Worm (Caenorhabditis elegans): Measurements from ENCODE around the gene Y25C1A.13.

DNA sequence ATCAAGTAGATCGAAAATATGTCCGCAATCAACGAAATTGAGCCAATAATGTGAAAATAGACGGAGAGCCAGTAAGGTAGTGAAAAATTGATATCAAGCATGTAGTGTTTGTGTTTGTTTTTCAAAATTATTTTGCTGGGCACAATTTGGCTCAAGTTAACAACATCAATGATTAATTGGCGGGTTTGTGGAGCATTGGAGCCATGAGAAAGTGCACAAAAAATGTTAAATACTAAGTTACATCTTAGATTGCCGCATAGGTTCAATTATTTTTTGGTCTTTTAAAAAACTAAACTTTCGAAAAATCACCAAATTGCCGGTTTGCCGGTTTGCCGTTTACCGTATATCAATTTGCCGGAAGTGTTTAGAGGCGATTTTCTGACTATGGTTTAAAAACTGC lies 26.8 kb upstream of the Y25C1A.13 start, which contains the start of gene sri-54:
- TF ChIP-seq let-526 (GFP tag; IDR thresholded peaks at IDR 0.05) (no peak), lag-1 (GFP tag; IDR thresholded peaks at IDR 0.05) (no peak), F57C9.4 (tag; optimal IDR thresholded peaks at IDR 0.05) (no peak), ccch-3 (GFP tag; optimal IDR thresholded peaks at IDR 0.05) (no peak), lin-54 (GFP tag; optimal IDR thresholded peaks at IDR 0.05) (no peak), ama-1 (optimal IDR thresholded peaks at IDR 0.05) (no peak), ama-1 (GFP tag; optimal IDR thresholded peaks at IDR 0.05) (no peak), attf-6 (GFP tag; IDR thresholded peaks at IDR 0.05) (no peak)

All from whole organism, young adult.